Worm (Caenorhabditis elegans): ENCODE results near the gene nlp-45.

nlp-45 gene

ce11 chrX:2338210-2338609, at the start of gene nlp-45:
Gene nlp-45 (minus strand): TSS chrX:2338310.
- TF ChIP-seq sem-4 (tag; optimal IDR thresholded peaks at IDR 0.05) (no peak), nhr-23 (tag; optimal IDR thresholded peaks at IDR 0.05) (no peak), elt-1 (tag; optimal IDR thresholded peaks at IDR 0.05) (no peak), R02D3.7 (tag; optimal IDR thresholded peaks at IDR 0.05) (no peak), nhr-25 (tag; optimal IDR thresholded peaks at IDR 0.05) (no peak), blmp-1 (tag; optimal IDR thresholded peaks at IDR 0.05; ENCODE audit: insufficient read depth) (no peak), ztf-4 (tag; optimal IDR thresholded peaks at IDR 0.05) (no peak), lin-11 (tag; optimal IDR thresholded peaks at IDR 0.05) (no peak), aly-2 (tag; optimal IDR thresholded peaks at IDR 0.05) (no peak), unc-62 (GFP tag; optimal IDR thresholded peaks at IDR 0.05) (no peak), mdl-1 (tag; optimal IDR thresholded peaks at IDR 0.05) (no peak), unc-55 (GFP tag; optimal IDR thresholded peaks at IDR 0.05) (no peak), lsy-2 (tag; optimal IDR thresholded peaks at IDR 0.05) (no peak), F13H6.1 (tag; optimal IDR thresholded peaks at IDR 0.05) (no peak), Y55F3AM.14 (GFP tag; optimal IDR thresholded peaks at IDR 0.05) (no peak)

- TF ChIP-seq ceh-82 (tag; optimal IDR thresholded peaks at IDR 0.05) (no peak), sma-3 (GFP tag; optimal IDR thresholded peaks at IDR 0.05) (peak; percentile 8), nhr-6 (tag; optimal IDR thresholded peaks at IDR 0.05) (no peak), unc-39 (tag; optimal IDR thresholded peaks at IDR 0.05) (no peak), sma-9 (GFP tag; optimal IDR thresholded peaks at IDR 0.05) (peak; percentile 51), sma-9 (tag; optimal IDR thresholded peaks at IDR 0.05) (no peak)
Measured at ce11 chrX:2386922-2387566, 48.9 kb upstream of the nlp-45 start.

ce11 chrX:2385453-2385852, 47.3 kb upstream of the nlp-45 start, which contains the start of gene F47G3.1:
Gene F47G3.1 (plus strand): TSS chrX:2385753.
- no peak for TF ChIP-seq gmeb-1 (tag; optimal IDR thresholded peaks at IDR 0.05)
- TF ChIP-seq nhr-21 (tag; optimal IDR thresholded peaks at IDR 0.05), result no peak
- no peak for TF ChIP-seq alr-1 (tag; optimal IDR thresholded peaks at IDR 0.05)
- TF ChIP-seq ztf-1 (GFP tag; conservative IDR thresholded peaks at IDR 0.05), result no peak
- TF ChIP-seq aly-2 (tag; optimal IDR thresholded peaks at IDR 0.05), result no peak
- no peak for TF ChIP-seq ZK546.5 (tag; optimal IDR thresholded peaks at IDR 0.05)
- no peak for TF ChIP-seq sma-3 (GFP tag; optimal IDR thresholded peaks at IDR 0.05)
- no peak for TF ChIP-seq mdl-1 (tag; optimal IDR thresholded peaks at IDR 0.05)
- no peak for TF ChIP-seq nhr-12 (tag; optimal IDR thresholded peaks at IDR 0.05)
- TF ChIP-seq blmp-1 (tag; optimal IDR thresholded peaks at IDR 0.05; ENCODE audit: insufficient read depth), result no peak
- no peak for TF ChIP-seq ztf-11 (tag; optimal IDR thresholded peaks at IDR 0.05)
- TF ChIP-seq nhr-23 (tag; optimal IDR thresholded peaks at IDR 0.05), result no peak

ce11 chrX:2382227-2382626, 44.1 kb upstream of the nlp-45 start:
- TF ChIP-seq nhr-25 (tag; optimal IDR thresholded peaks at IDR 0.05) (peak; percentile 50), ceh-16 (tag; optimal IDR thresholded peaks at IDR 0.05) (peak; percentile 29), nhr-23 (tag; optimal IDR thresholded peaks at IDR 0.05) (no peak), alr-1 (tag; optimal IDR thresholded peaks at IDR 0.05) (no peak), nhr-21 (tag; optimal IDR thresholded peaks at IDR 0.05) (peak; percentile 50), ztf-1 (GFP tag; conservative IDR thresholded peaks at IDR 0.05) (no peak), nhr-129 (tag; optimal IDR thresholded peaks at IDR 0.05) (peak; percentile 30), lin-39 (tag; optimal IDR thresholded peaks at IDR 0.05) (no peak), dmd-4 (tag; optimal IDR thresholded peaks at IDR 0.05) (no peak), ztf-11 (tag; optimal IDR thresholded peaks at IDR 0.05) (no peak), sma-3 (GFP tag; optimal IDR thresholded peaks at IDR 0.05) (peak; percentile 75), F13H6.1 (tag; optimal IDR thresholded peaks at IDR 0.05) (peak; percentile 59), unc-55 (GFP tag; optimal IDR thresholded peaks at IDR 0.05) (peak; percentile 71), ztf-4 (tag; optimal IDR thresholded peaks at IDR 0.05) (peak; percentile 6), zag-1 (tag; optimal IDR thresholded peaks at IDR 0.05) (no peak), nhr-10 (tag; optimal IDR thresholded peaks at IDR 0.05) (no peak), C34F6.9 (tag; optimal IDR thresholded peaks at IDR 0.05) (peak; percentile 57), nhr-6 (tag; optimal IDR thresholded peaks at IDR 0.05) (no peak), elt-3 (tag; optimal IDR thresholded peaks at IDR 0.05) (no peak), crh-2 (tag; optimal IDR thresholded peaks at IDR 0.05) (peak; percentile 60), ceh-82 (tag; optimal IDR thresholded peaks at IDR 0.05) (no peak), R02D3.7 (tag; optimal IDR thresholded peaks at IDR 0.05) (no peak), Y55F3AM.14 (GFP tag; optimal IDR thresholded peaks at IDR 0.05) (no peak), lin-13 (GFP tag; optimal IDR thresholded peaks at IDR 0.05) (peak; percentile 24), sem-4 (tag; optimal IDR thresholded peaks at IDR 0.05) (peak; percentile 35), nhr-12 (tag; optimal IDR thresholded peaks at IDR 0.05) (no peak), aly-2 (tag; optimal IDR thresholded peaks at IDR 0.05) (no peak), snpc-4 (tag; optimal IDR thresholded peaks at IDR 0.05) (no peak), lin-11 (tag; optimal IDR thresholded peaks at IDR 0.05) (peak; percentile 17), fos-1 (tag; optimal IDR thresholded peaks at IDR 0.05) (no peak), lsy-2 (tag; optimal IDR thresholded peaks at IDR 0.05) (peak; percentile 30 to 79), sma-9 (GFP tag; optimal IDR thresholded peaks at IDR 0.05) (peak; percentile 44), sma-9 (tag; optimal IDR thresholded peaks at IDR 0.05) (no peak), ZK546.5 (tag; optimal IDR thresholded peaks at IDR 0.05) (no peak), peb-1 (tag; optimal IDR thresholded peaks at IDR 0.05) (no peak), egl-27 (tag; optimal IDR thresholded peaks at IDR 0.05) (no peak), ama-1 (optimal IDR thresholded peaks at IDR 0.05) (no peak), gmeb-1 (tag; optimal IDR thresholded peaks at IDR 0.05) (peak; percentile 56), nhr-77 (tag; optimal IDR thresholded peaks at IDR 0.05) (no peak)

All from whole organism, L2 larva.